Worm (Caenorhabditis elegans) whole organism, late embryonic: ENCODE results near the gene F10E7.9.

Experiments used
- C08G9.2 ChIP-seq: sonication (generic microtip); optimal IDR thresholded peaks from 2 replicates; lab custom pipeline; 2016; ENCODE audit warnings: mild to moderate bottlenecking, missing genetic modification characterization, moderate library complexity, missing compliant biosample characterization
- C38D4.7 ChIP-seq: fragments of 200-800 bp; sonication (Bioruptor generic); optimal IDR thresholded peaks from 2 replicates; lab custom pipeline; 2018; ENCODE audit warnings: mild to moderate bottlenecking, missing genetic modification characterization, moderate library complexity, missing compliant biosample characterization
- T23F11.4 ChIP-seq: fragments of 200-800 bp; sonication (Bioruptor generic); optimal IDR thresholded peaks from 2 replicates; lab custom pipeline; 2018; ENCODE audit warnings: mild to moderate bottlenecking, missing genetic modification characterization, missing compliant biosample characterization
- Y22D7AL.16 ChIP-seq: sonication (generic microtip); optimal IDR thresholded peaks from 2 replicates; lab custom pipeline; 2016; ENCODE audit warnings: missing genetic modification characterization, missing compliant biosample characterization
- ahr-1 ChIP-seq: sonication (generic microtip); optimal IDR thresholded peaks from 2 replicates; lab custom pipeline; 2016; ENCODE audit warnings: missing genetic modification characterization, missing compliant biosample characterization
- ceh-14 ChIP-seq: sonication (generic microtip); optimal IDR thresholded peaks from 2 replicates; lab custom pipeline; 2016; ENCODE audit warnings: missing genotype, missing genetic modification characterization, missing compliant biosample characterization
- ceh-18 ChIP-seq: sonication (generic microtip); optimal IDR thresholded peaks from 2 replicates; lab custom pipeline; 2016; ENCODE audit warnings: missing genetic modification characterization, missing compliant biosample characterization
- ceh-19 ChIP-seq: fragments of 200-800 bp; sonication (Bioruptor generic); optimal IDR thresholded peaks from 2 replicates; lab custom pipeline; 2018; ENCODE audit warnings: mild to moderate bottlenecking, missing genetic modification characterization, missing compliant biosample characterization
- ceh-22 ChIP-seq: sonication (generic microtip); optimal IDR thresholded peaks from 2 replicates; lab custom pipeline; 2017; ENCODE audit warnings: missing biosample characterization, missing genetic modification characterization
- ceh-24 ChIP-seq: sonication (generic microtip); optimal IDR thresholded peaks from 2 replicates; lab custom pipeline; 2016; ENCODE audit warnings: mild to moderate bottlenecking, missing genetic modification characterization, missing compliant biosample characterization
- ceh-45 ChIP-seq: fragments of 200-800 bp; sonication (Bioruptor generic); IDR thresholded peaks from 2 replicates; pipeline ENCODE4 v1.3.6; 2022; ENCODE audit warnings: missing genetic modification reagents, missing genetic modification characterization, missing compliant biosample characterization
- ceh-6 ChIP-seq: fragments of 200-800 bp; sonication (Bioruptor generic); optimal IDR thresholded peaks from 2 replicates; lab custom pipeline; 2018; ENCODE audit warnings: mild to moderate bottlenecking, missing genetic modification characterization, missing compliant biosample characterization
- dve-1 ChIP-seq: sonication (generic microtip); optimal IDR thresholded peaks from 2 replicates; lab custom pipeline; 2017; ENCODE audit warnings: antibody characterized with exemption, mild to moderate bottlenecking, missing genetic modification characterization, missing compliant biosample characterization
- elt-2 ChIP-seq: sonication (generic microtip); optimal IDR thresholded peaks from 2 replicates; lab custom pipeline; 2016; ENCODE audit warnings: missing genetic modification reagents, missing genetic modification characterization, missing compliant biosample characterization
- elt-4 ChIP-seq: sonication (generic microtip); optimal IDR thresholded peaks from 2 replicates; lab custom pipeline; 2016; ENCODE audit warnings: missing genetic modification characterization, missing compliant biosample characterization
- eyg-1 ChIP-seq: sonication (generic microtip); optimal IDR thresholded peaks from 2 replicates; lab custom pipeline; 2016; ENCODE audit warnings: missing genotype, missing genetic modification characterization, missing compliant biosample characterization
- fax-1 ChIP-seq: sonication (generic microtip); optimal IDR thresholded peaks from 2 replicates; lab custom pipeline; 2016; ENCODE audit warnings: missing genotype, missing genetic modification characterization, missing compliant biosample characterization
- fkh-6 ChIP-seq: sonication (generic microtip); optimal IDR thresholded peaks from 2 replicates; lab custom pipeline; 2016; ENCODE audit warnings: missing genetic modification characterization, missing compliant biosample characterization
- hlh-13 ChIP-seq: fragments of 200-800 bp; sonication (Bioruptor generic); optimal IDR thresholded peaks from 2 replicates; lab custom pipeline; 2018; ENCODE audit warnings: mild to moderate bottlenecking, missing genetic modification characterization, missing compliant biosample characterization
- hlh-30 ChIP-seq: sonication (generic microtip); optimal IDR thresholded peaks from 2 replicates; lab custom pipeline; 2017; ENCODE audit warnings: antibody characterized with exemption, missing genetic modification characterization, missing compliant biosample characterization; ENCODE audit not compliant: insufficient read depth
- hlh-8 ChIP-seq: sonication (generic microtip); optimal IDR thresholded peaks from 2 replicates; lab custom pipeline; 2016; ENCODE audit warnings: missing genotype, missing genetic modification characterization, missing compliant biosample characterization
- lim-6 ChIP-seq: sonication (generic microtip); optimal IDR thresholded peaks from 2 replicates; lab custom pipeline; 2016; ENCODE audit warnings: missing genetic modification characterization, missing compliant biosample characterization
- lin-11 ChIP-seq: fragments of 200-800 bp; sonication (Bioruptor generic); optimal IDR thresholded peaks from 2 replicates; lab custom pipeline; 2018; ENCODE audit warnings: mild to moderate bottlenecking, missing genetic modification characterization, missing compliant biosample characterization
- madf-2 ChIP-seq: sonication (generic microtip); optimal IDR thresholded peaks from 2 replicates; lab custom pipeline; 2017; ENCODE audit warnings: missing genetic modification characterization, missing compliant biosample characterization
- nhr-11 ChIP-seq: fragments of 150-350 bp; optimal IDR thresholded peaks from 2 replicates; lab custom pipeline; 2014; ENCODE audit warnings: missing biosample characterization, missing genetic modification characterization
- nhr-232 ChIP-seq: sonication (generic microtip); optimal IDR thresholded peaks from 2 replicates; lab custom pipeline; 2016; ENCODE audit warnings: missing genetic modification characterization, missing compliant biosample characterization
- pat-9 ChIP-seq: fragments of 200-800 bp; sonication (Bioruptor generic); optimal IDR thresholded peaks from 2 replicates; lab custom pipeline; 2018; ENCODE audit warnings: mild to moderate bottlenecking, missing genetic modification characterization, moderate library complexity, missing compliant biosample characterization
- pax-1 ChIP-seq: fragments of 150-350 bp; optimal IDR thresholded peaks from 2 replicates; lab custom pipeline; 2014; ENCODE audit warnings: missing biosample characterization, missing genetic modification characterization
- pha-2 ChIP-seq: sonication (generic microtip); optimal IDR thresholded peaks from 2 replicates; lab custom pipeline; 2017; ENCODE audit warnings: mild to moderate bottlenecking, missing genetic modification characterization, missing compliant biosample characterization
- pha-4 ChIP-seq: fragments of 150-350 bp; optimal IDR thresholded peaks from 2 replicates; lab custom pipeline; 2018; ENCODE audit warnings: missing biosample characterization, missing genetic modification reagents, missing genetic modification characterization
- ref-2 ChIP-seq: sonication (generic microtip); optimal IDR thresholded peaks from 2 replicates; lab custom pipeline; 2016; ENCODE audit warnings: missing genetic modification characterization, missing compliant biosample characterization
- rnt-1 ChIP-seq: sonication (generic microtip); optimal IDR thresholded peaks from 2 replicates; lab custom pipeline; 2016; ENCODE audit warnings: missing genetic modification characterization, missing compliant biosample characterization
- sdc-2 ChIP-seq: sonication (generic microtip); optimal IDR thresholded peaks from 2 replicates; lab custom pipeline; 2016; ENCODE audit warnings: missing genotype, missing genetic modification characterization, missing compliant biosample characterization
- sox-4 ChIP-seq: sonication (generic microtip); optimal IDR thresholded peaks from 2 replicates; lab custom pipeline; 2017; ENCODE audit warnings: mild to moderate bottlenecking, missing genetic modification characterization, inconsistent platforms, missing compliant biosample characterization
- syd-9 ChIP-seq: sonication (generic microtip); optimal IDR thresholded peaks from 2 replicates; lab custom pipeline; 2016; ENCODE audit warnings: mild to moderate bottlenecking, missing genetic modification characterization, moderate library complexity, missing compliant biosample characterization
- tbx-2 ChIP-seq: sonication (generic microtip); optimal IDR thresholded peaks from 2 replicates; lab custom pipeline; 2016; ENCODE audit warnings: missing genetic modification characterization, missing compliant biosample characterization
- tbx-7 ChIP-seq: sonication (generic microtip); optimal IDR thresholded peaks from 2 replicates; lab custom pipeline; 2016; ENCODE audit warnings: missing genotype, missing genetic modification characterization, missing compliant biosample characterization
- ttx-3 ChIP-seq: sonication (generic microtip); optimal IDR thresholded peaks from 2 replicates; lab custom pipeline; 2016; ENCODE audit warnings: missing genetic modification reagents, missing genetic modification characterization, missing compliant biosample characterization
- unc-3 ChIP-seq, 2 experiments: fragments of 200-800 bp in 1 of 2; sonication (Bioruptor generic) in 1 of 2; sonication (generic microtip) in 1 of 2; conservative IDR thresholded peaks in 1 of 2; optimal IDR thresholded peaks in 1 of 2; 2 replicates each; pipeline versions ENCODE4 v1.3.6 to Lab custom; 2016 to 2022; ENCODE audit warnings: missing compliant biosample characterization in 2 of 2, missing genetic modification characterization in 2 of 2, missing genetic modification reagents in 1 of 2
- unc-55 ChIP-seq: sonication (generic microtip); optimal IDR thresholded peaks from 2 replicates; lab custom pipeline; 2017; ENCODE audit warnings: missing biosample characterization, missing genetic modification reagents, missing genetic modification characterization
- unc-86 ChIP-seq: sonication (generic microtip); optimal IDR thresholded peaks from 2 replicates; lab custom pipeline; 2016; ENCODE audit warnings: missing genetic modification characterization, missing compliant biosample characterization
- zip-5 ChIP-seq: sonication (generic microtip); optimal IDR thresholded peaks from 2 replicates; lab custom pipeline; 2016; ENCODE audit warnings: missing genetic modification characterization, missing compliant biosample characterization
- ztf-16 ChIP-seq: sonication (generic microtip); optimal IDR thresholded peaks from 2 replicates; lab custom pipeline; 2017; ENCODE audit warnings: missing genetic modification characterization, missing compliant biosample characterization

F10E7.9 gene

DNA sequence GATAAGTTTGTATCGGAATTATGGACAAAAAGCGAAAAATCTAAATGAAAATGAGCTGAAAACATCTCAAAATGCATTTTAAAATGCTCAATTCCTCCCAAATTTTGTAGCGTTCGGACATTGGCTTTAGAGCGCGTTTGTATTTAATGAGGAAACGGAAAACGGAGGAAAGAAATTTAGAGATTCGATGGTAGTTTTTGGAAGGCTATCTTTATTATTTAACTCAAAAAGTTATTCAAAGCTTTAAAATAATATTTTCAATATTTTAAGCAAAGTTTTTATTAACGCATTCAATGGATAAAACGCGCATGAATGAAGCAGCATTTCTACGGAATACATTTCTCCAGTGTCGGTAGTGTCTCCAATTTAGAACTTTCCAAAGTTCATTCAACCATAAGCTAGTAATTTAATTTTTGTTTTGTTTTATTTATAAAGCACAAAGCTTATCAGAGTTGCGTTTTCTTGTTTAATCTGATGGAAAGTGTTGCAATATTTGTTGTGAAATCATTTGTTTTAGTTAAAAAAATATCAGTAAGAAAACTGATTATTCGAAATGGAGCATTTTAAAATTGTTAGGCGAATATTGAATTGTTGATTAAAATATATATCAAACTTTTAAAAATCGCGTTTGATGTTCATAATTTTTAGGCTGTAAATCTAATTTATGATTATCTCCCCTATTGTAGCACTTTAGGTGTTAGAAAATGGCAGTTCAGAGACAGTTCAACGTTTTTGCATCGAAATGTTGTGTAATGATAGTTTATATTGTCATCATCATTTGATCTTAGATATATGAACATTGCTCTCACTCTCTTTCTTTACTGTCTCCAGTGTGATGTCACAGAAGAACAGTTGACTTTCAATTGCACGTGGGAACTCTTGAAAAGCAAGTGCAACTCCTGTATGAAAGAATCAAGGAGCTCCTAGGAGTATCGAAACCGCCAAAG lies 37.0 kb downstream of the F10E7.9 start (continued):
- TF ChIP-seq ceh-14 (tag; lab: Kevin White, UChicago) (peak; percentile 65), ceh-6 (GFP tag; lab: Kevin White, UChicago) (no peak), syd-9 (tag; lab: Kevin White, UChicago) (peak; percentile 51), madf-2 (no peak), ceh-18 (tag; lab: Kevin White, UChicago) (peak; percentile 51), ref-2 (tag; lab: Kevin White, UChicago) (peak; percentile 68), C38D4.7 (GFP tag; lab: Kevin White, UChicago) (no peak), ztf-16 (peak; percentile 59), sox-4 (tag; lab: Kevin White, UChicago) (no peak), ceh-19 (GFP tag; lab: Kevin White, UChicago) (no peak), fkh-6 (tag; lab: Kevin White, UChicago) (peak; percentile 7), hlh-13 (GFP tag; lab: Kevin White, UChicago) (no peak), C08G9.2 (tag; lab: Kevin White, UChicago) (peak; percentile 87), nhr-11 (no peak), elt-4 (no peak), T23F11.4 (GFP tag; lab: Kevin White, UChicago) (no peak), pha-2 (tag; lab: Kevin White, UChicago) (no peak), lin-11 (tag; lab: Kevin White, UChicago) (no peak), sdc-2 (tag; lab: Kevin White, UChicago) (no peak), tbx-7 (tag; lab: Kevin White, UChicago) (peak; percentile 81), pat-9 (no peak), Y22D7AL.16 (tag; lab: Kevin White, UChicago) (no peak), ttx-3 (tag; lab: Kevin White, UChicago) (no peak), pha-4 (tag; lab: Kevin White, UChicago) (no peak), unc-55 (GFP tag; lab: Kevin White, UChicago) (no peak), hlh-8 (tag; lab: Kevin White, UChicago) (peak; percentile 59), elt-2 (tag; lab: Kevin White, UChicago) (peak; percentile 82), ahr-1 (tag; lab: Kevin White, UChicago) (peak; percentile 69), ceh-24 (tag; lab: Kevin White, UChicago) (no peak), fax-1 (tag; lab: Kevin White, UChicago) (peak; percentile 83), lim-6 (no peak), hlh-30 (no peak), unc-3 (GFP tag; conservative IDR thresholded peaks at IDR 0.05; lab: Robert Waterston, UW) (no peak), unc-3 (tag; optimal IDR thresholded peaks at IDR 0.05; lab: Kevin White, UChicago) (no peak), tbx-2 (peak; percentile 76), ceh-45 (GFP tag; lab: Robert Waterston, UW) (no peak), pax-1 (tag; lab: Kevin White, UChicago) (no peak), eyg-1 (tag; lab: Kevin White, UChicago) (no peak), dve-1 (tag; lab: Kevin White, UChicago) (no peak), zip-5 (peak; percentile 89)
- TF ChIP-seq, all 69 proteins: peak for 23

DNA sequence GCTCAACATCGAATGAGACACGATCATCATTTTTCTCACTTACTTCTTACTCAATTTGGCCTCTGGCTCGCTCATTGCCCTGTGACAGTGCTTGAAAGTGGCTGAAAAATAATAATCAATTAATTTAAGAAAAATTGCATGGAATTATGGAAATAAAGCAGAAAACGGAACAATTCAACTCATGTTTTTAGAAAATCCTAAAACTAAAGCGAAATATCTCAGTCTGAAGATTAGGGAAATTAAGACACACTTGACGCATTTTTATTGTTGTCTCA lies 37.6 kb downstream of the F10E7.9 start, which contains the start of gene kars-1:
kars-1 (minus strand) TSS at position 101 of the 275 bp plus-strand sequence.
- TF ChIP-seq dve-1 (tag; lab: Kevin White, UChicago) (no peak), rnt-1 (tag; lab: Kevin White, UChicago) (no peak), nhr-232 (no peak), ceh-22 (tag; lab: Kevin White, UChicago) (no peak), Y22D7AL.16 (tag; lab: Kevin White, UChicago) (no peak), C38D4.7 (GFP tag; lab: Kevin White, UChicago) (no peak), unc-86 (tag; lab: Kevin White, UChicago) (no peak)
